Worm (Caenorhabditis elegans): ENCODE measurements around the gene glt-3.

DNA sequence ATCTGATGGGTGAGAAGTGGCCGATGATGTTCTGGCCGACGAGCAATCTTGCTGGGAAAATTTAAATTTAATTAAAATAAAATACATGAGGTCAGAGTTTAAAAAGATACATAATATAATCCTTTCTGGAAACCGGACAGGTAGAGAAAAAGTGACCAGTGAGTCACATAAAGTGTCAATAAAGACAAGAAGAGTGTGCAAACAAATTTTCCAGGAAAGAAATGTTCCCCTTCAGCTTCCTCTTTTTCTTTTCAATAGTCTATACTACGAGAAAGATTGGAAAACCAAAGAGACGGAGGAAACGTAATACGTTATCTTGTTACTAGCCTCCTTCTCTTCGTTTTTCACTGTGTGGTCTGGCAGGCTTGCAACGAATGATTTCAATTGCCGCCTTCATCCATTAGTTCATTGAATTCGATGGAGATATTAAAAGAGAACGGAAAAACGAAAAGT lies 20.5 kb downstream of the glt-3 start, which contains the start of gene tsp-12:
- TF ChIP-seq unc-130 (GFP tag; optimal IDR thresholded peaks at IDR 0.05), result no peak
- no peak for TF ChIP-seq daf-16 (GFP tag; optimal IDR thresholded peaks at IDR 0.05)
- no peak for TF ChIP-seq daf-16 (tag; optimal IDR thresholded peaks at IDR 0.05)
- no peak for TF ChIP-seq aly-2 (tag; optimal IDR thresholded peaks at IDR 0.05)

Data from whole organism, L4 larva.